Fruit fly (Drosophila melanogaster) whole organism, wandering third instar larva: ENCODE results near the gene CG13716.

Experiments used
- Abd-B ChIP-seq: fragments of >200 bp; optimal IDR thresholded peaks from 2 replicates; lab custom pipeline; 2017; ENCODE audit warnings: missing biosample characterization, missing genetic modification characterization
- CG32264 ChIP-seq: fragments of 200-800 bp; sonication (Bioruptor generic); optimal IDR thresholded peaks from 2 replicates; lab custom pipeline; 2016; ENCODE audit warnings: missing biosample characterization, missing genetic modification characterization
- CG9705 ChIP-seq: fragments of 200-800 bp; sonication (Bioruptor generic); optimal IDR thresholded peaks from 2 replicates; lab custom pipeline; 2018; ENCODE audit warnings: missing biosample characterization, mild to moderate bottlenecking, missing genetic modification characterization
- CrebA ChIP-seq: fragments of 200-800 bp; sonication (Bioruptor generic); optimal IDR thresholded peaks from 2 replicates; lab custom pipeline; 2016; ENCODE audit warnings: missing biosample characterization, mild to moderate bottlenecking, missing genetic modification characterization, borderline replicate concordance
- Dfd ChIP-seq: fragments of >200 bp; optimal IDR thresholded peaks from 2 replicates; lab custom pipeline; 2017; ENCODE audit warnings: missing biosample characterization, missing genetic modification characterization
- Dif ChIP-seq: fragments of 200-275, 200-300 bp; sonication (Bioruptor generic); optimal IDR thresholded peaks from 2 replicates; lab custom pipeline; 2018; ENCODE audit warnings: missing biosample characterization, missing genetic modification characterization; ENCODE audit not compliant: partially characterized antibody
- HLH106 ChIP-seq: fragments of 200-800 bp; optimal IDR thresholded peaks from 3 replicates; lab custom pipeline; 2019; ENCODE audit warnings: missing biosample characterization, mild to moderate bottlenecking, missing genetic modification characterization, moderate library complexity
- Hnf4 ChIP-seq: fragments of 200-800 bp; sonication (Bioruptor generic); optimal IDR thresholded peaks from 2 replicates; lab custom pipeline; 2016; ENCODE audit warnings: missing biosample characterization, mild to moderate bottlenecking, missing genetic modification characterization
- Hr78 ChIP-seq: fragments of >200 bp; optimal IDR thresholded peaks from 2 replicates; lab custom pipeline; 2017; ENCODE audit warnings: missing biosample characterization, missing genetic modification characterization
- Mio ChIP-seq: sonication (Bioruptor generic); optimal IDR thresholded peaks from 2 replicates; lab custom pipeline; 2016; ENCODE audit warnings: missing biosample characterization, missing genetic modification characterization
- Myc ChIP-seq: fragments of >200 bp; optimal IDR thresholded peaks from 2 replicates; lab custom pipeline; 2017
- N ChIP-seq: fragments of >200 bp; optimal IDR thresholded peaks from 2 replicates; lab custom pipeline; 2018; ENCODE audit warnings: missing biosample characterization, missing external identifiers, missing genetic modification characterization
- OdsH ChIP-seq: fragments of 200-800 bp; sonication (Bioruptor generic); optimal IDR thresholded peaks from 2 replicates; lab custom pipeline; 2016; ENCODE audit warnings: missing biosample characterization, mild to moderate bottlenecking, missing genetic modification characterization
- Rel ChIP-seq, 2 experiments: fragments of 200-800 bp; sonication (Bioruptor generic) in 1 of 2; optimal IDR thresholded peaks; 2 replicates in 1 of 2; 3 replicates in 1 of 2; lab custom pipeline; 2016 to 2019; ENCODE audit warnings: mild to moderate bottlenecking in 2 of 2, missing biosample characterization in 2 of 2, missing genetic modification characterization in 2 of 2, moderate library complexity in 1 of 2
- Sp1 ChIP-seq: fragments of 200-800 bp; sonication (Bioruptor generic); optimal IDR thresholded peaks from 3 replicates; lab custom pipeline; 2019; ENCODE audit warnings: missing biosample characterization, mild to moderate bottlenecking, missing genetic modification characterization, moderate library complexity
- Vsx2 ChIP-seq: fragments of 200-300, 225-300 bp; sonication (Bioruptor generic); optimal IDR thresholded peaks from 2 replicates; lab custom pipeline; 2018; ENCODE audit warnings: missing biosample characterization, missing genetic modification characterization; ENCODE audit not compliant: partially characterized antibody
- br ChIP-seq: fragments of 200-800 bp; sonication (Bioruptor generic); optimal IDR thresholded peaks from 2 replicates; lab custom pipeline; 2016; ENCODE audit warnings: missing biosample characterization, missing genetic modification characterization
- dl ChIP-seq, 2 experiments: fragments of 175-275, 200-275 bp in 1 of 2; fragments of 200-275 bp in 1 of 2; sonication (Bioruptor generic); optimal IDR thresholded peaks; lab custom pipeline; 2018; ENCODE audit warnings: mild to moderate bottlenecking in 2 of 2, missing biosample characterization in 2 of 2, missing genetic modification characterization in 2 of 2, moderate library complexity in 2 of 2; ENCODE audit not compliant: partially characterized antibody in 2 of 2, insufficient read depth in 1 of 2
- dmrt93B ChIP-seq: fragments of 200-800 bp; sonication (Bioruptor generic); optimal IDR thresholded peaks from 2 replicates; lab custom pipeline; 2018; ENCODE audit warnings: missing biosample characterization, mild to moderate bottlenecking, missing genetic modification characterization
- dsf ChIP-seq: sonication (Bioruptor generic); optimal IDR thresholded peaks from 2 replicates; lab custom pipeline; 2016; ENCODE audit warnings: missing biosample characterization, missing genetic modification characterization, borderline replicate concordance
- ey ChIP-seq: fragments of 200-800 bp; sonication (Bioruptor generic); optimal IDR thresholded peaks from 2 replicates; lab custom pipeline; 2016; ENCODE audit warnings: missing biosample characterization, missing genetic modification characterization
- foxo ChIP-seq, 2 experiments: fragments of 200-800 bp; sonication (Bioruptor generic); optimal IDR thresholded peaks; 2 replicates in 1 of 2; 3 replicates in 1 of 2; lab custom pipeline; 2016 to 2017; ENCODE audit warnings: missing biosample characterization in 2 of 2, missing genetic modification characterization in 2 of 2
- fru ChIP-seq: fragments of 200-800 bp; sonication (Bioruptor generic); optimal IDR thresholded peaks from 3 replicates; lab custom pipeline; 2016; ENCODE audit warnings: missing biosample characterization, mild to moderate bottlenecking, missing genetic modification characterization
- h ChIP-seq: fragments of 200-800 bp; sonication (Bioruptor generic); optimal IDR thresholded peaks from 3 replicates; lab custom pipeline; 2016; ENCODE audit warnings: missing biosample characterization, mild to moderate bottlenecking, missing genetic modification characterization
- lola ChIP-seq: fragments of >200 bp; optimal IDR thresholded peaks from 2 replicates; lab custom pipeline; 2017; ENCODE audit warnings: missing biosample characterization, missing genetic modification characterization
- pan ChIP-seq: fragments of >200 bp; optimal IDR thresholded peaks from 2 replicates; lab custom pipeline; 2017
- psq ChIP-seq: fragments of 200-800 bp; sonication (Bioruptor generic); optimal IDR thresholded peaks from 3 replicates; lab custom pipeline; 2017; ENCODE audit warnings: missing biosample characterization, mild to moderate bottlenecking, missing genetic modification characterization, moderate library complexity
- rgr ChIP-seq: fragments of 200-800 bp; sonication (Bioruptor generic); optimal IDR thresholded peaks from 3 replicates; lab custom pipeline; 2016; ENCODE audit warnings: missing biosample characterization, mild to moderate bottlenecking, missing genetic modification characterization
- sage ChIP-seq: fragments of 200-800 bp; sonication (Bioruptor generic); optimal IDR thresholded peaks from 2 replicates; lab custom pipeline; 2016; ENCODE audit warnings: missing biosample characterization, mild to moderate bottlenecking, missing genetic modification characterization
- sv ChIP-seq: fragments of 200-800 bp; sonication (Bioruptor generic); optimal IDR thresholded peaks from 3 replicates; lab custom pipeline; 2016; ENCODE audit warnings: missing biosample characterization, missing genetic modification characterization
- tai ChIP-seq: sonication (Bioruptor generic); optimal IDR thresholded peaks from 2 replicates; lab custom pipeline; 2016; ENCODE audit warnings: missing biosample characterization, missing genetic modification characterization
- woc ChIP-seq: sonication (Bioruptor generic); optimal IDR thresholded peaks from 2 replicates; lab custom pipeline; 2016; ENCODE audit warnings: missing biosample characterization, mild to moderate bottlenecking, missing genetic modification characterization

The CG13716 gene

dm6 chr3L:4619497-4620211, 14.9 kb downstream of the CG13716 start:
- peak; percentile 24 for TF ChIP-seq psq (GFP tag; lab: Kevin White, UChicago)
- TF ChIP-seq Hnf4 (GFP tag; lab: Kevin White, UChicago), result peak; percentile 38
- peak; percentile 63 for TF ChIP-seq br (GFP tag; lab: Kevin White, UChicago)
- TF ChIP-seq HLH106 (tag; lab: Kevin White, UChicago), result peak; percentile 51
- TF ChIP-seq fru, result peak; percentile 72
- no peak for TF ChIP-seq Dif (GFP tag; lab: Kevin White, UChicago)
- TF ChIP-seq h (GFP tag; lab: Kevin White, UChicago), result peak; percentile 61
- no peak for TF ChIP-seq CG9705 (GFP tag; lab: Kevin White, UChicago)
- TF ChIP-seq woc (GFP tag; lab: Kevin White, UChicago), result peak; percentile 48
- TF ChIP-seq sage (GFP tag; lab: Kevin White, UChicago), result no peak
- peak; percentile 17 for TF ChIP-seq CG32264
- TF ChIP-seq ey (GFP tag; lab: Kevin White, UChicago), result peak; percentile 68
- peak; percentile 59 for TF ChIP-seq rgr (GFP tag; lab: Kevin White, UChicago)
- TF ChIP-seq foxo (GFP tag; optimal IDR thresholded peaks at IDR 0.05; lab: Kevin White, UChicago), result peak in 1 of 2 experiments; percentile 73
- TF ChIP-seq Mio (GFP tag; lab: Kevin White, UChicago), result no peak
- TF ChIP-seq OdsH (GFP tag; lab: Kevin White, UChicago), result peak; percentile 49
- TF ChIP-seq Sp1 (GFP tag; lab: Kevin White, UChicago), result peak; percentile 47
- no peak for TF ChIP-seq sv (GFP tag; lab: Kevin White, UChicago)
- TF ChIP-seq dl (GFP tag; optimal IDR thresholded peaks at IDR 0.05; lab: Kevin White, UChicago; ENCODE audit: insufficient read depth in 1 of 2, partially characterized antibody in 2 of 2), result no peak
- no peak for TF ChIP-seq Vsx2 (GFP tag; lab: Kevin White, UChicago)

- TF ChIP-seq tai (GFP tag; lab: Kevin White, UChicago), result no peak
- TF ChIP-seq dl (GFP tag; optimal IDR thresholded peaks at IDR 0.05; lab: Kevin White, UChicago; ENCODE audit: insufficient read depth in 1 of 2, partially characterized antibody in 2 of 2), result no peak
- no peak for TF ChIP-seq Hr78 (GFP tag; lab: Kevin White, UChicago)
- no peak for TF ChIP-seq Mio (GFP tag; lab: Kevin White, UChicago)
- TF ChIP-seq pan (lab: Kevin White, UChicago), result no peak
- no peak for TF ChIP-seq Vsx2 (GFP tag; lab: Kevin White, UChicago)
- TF ChIP-seq dmrt93B, result no peak
- TF ChIP-seq fru, result no peak
- TF ChIP-seq N (GFP tag; lab: Kevin White, UChicago), result no peak
- no peak for TF ChIP-seq woc (GFP tag; lab: Kevin White, UChicago)
- no peak for TF ChIP-seq CG9705 (GFP tag; lab: Kevin White, UChicago)
- no peak for TF ChIP-seq Myc (lab: Kevin White, UChicago)
- TF ChIP-seq ey (GFP tag; lab: Kevin White, UChicago), result no peak
- TF ChIP-seq Sp1 (GFP tag; lab: Kevin White, UChicago), result no peak
Measured at dm6 chr3L:4618865-4619496, 15.6 kb downstream of the CG13716 start.

dm6 chr3L:4615064-4615463, 19.5 kb downstream of the CG13716 start:
- TF ChIP-seq dsf (GFP tag; lab: Kevin White, UChicago), result no peak
- TF ChIP-seq Hr78 (GFP tag; lab: Kevin White, UChicago), result no peak
- TF ChIP-seq CG32264, result no peak
- no peak for TF ChIP-seq Dfd (GFP tag; lab: Kevin White, UChicago)
- no peak for TF ChIP-seq Dif (GFP tag; lab: Kevin White, UChicago)
- TF ChIP-seq Abd-B, result no peak
- TF ChIP-seq lola (GFP tag; lab: Kevin White, UChicago), result no peak

dm6 chr3L:4613846-4614247, 20.7 kb downstream of the CG13716 start:
- TF ChIP-seq psq (GFP tag; lab: Kevin White, UChicago), result no peak
- TF ChIP-seq ey (GFP tag; lab: Kevin White, UChicago), result no peak
- no peak for TF ChIP-seq sv (GFP tag; lab: Kevin White, UChicago)
- TF ChIP-seq dmrt93B, result no peak
- TF ChIP-seq rgr (GFP tag; lab: Kevin White, UChicago), result no peak
- TF ChIP-seq Hnf4 (GFP tag; lab: Kevin White, UChicago), result no peak
- no peak for TF ChIP-seq OdsH (GFP tag; lab: Kevin White, UChicago)
- no peak for TF ChIP-seq N (GFP tag; lab: Kevin White, UChicago)
- TF ChIP-seq CrebA, result no peak
- no peak for TF ChIP-seq pan (lab: Kevin White, UChicago)
- TF ChIP-seq Rel (GFP tag; optimal IDR thresholded peaks at IDR 0.05; lab: Kevin White, UChicago), result no peak
- no peak for TF ChIP-seq Rel (tag; optimal IDR thresholded peaks at IDR 0.05; lab: Kevin White, UChicago)
- TF ChIP-seq, all 38 proteins: peak for 0
